Fruit fly (Drosophila melanogaster) whole organism, wandering third instar larva: Measurements from ENCODE around the gene NdufV3.

Experiments
- Abd-B ChIP-seq: fragments of >200 bp; optimal IDR thresholded peaks from 2 replicates; lab custom pipeline; 2017; ENCODE audit warnings: missing biosample characterization, missing genetic modification characterization
- CG32264 ChIP-seq: fragments of 200-800 bp; sonication (Bioruptor generic); optimal IDR thresholded peaks from 2 replicates; lab custom pipeline; 2016; ENCODE audit warnings: missing biosample characterization, missing genetic modification characterization
- CG9705 ChIP-seq: fragments of 200-800 bp; sonication (Bioruptor generic); optimal IDR thresholded peaks from 2 replicates; lab custom pipeline; 2018; ENCODE audit warnings: missing biosample characterization, mild to moderate bottlenecking, missing genetic modification characterization
- CrebA ChIP-seq: fragments of 200-800 bp; sonication (Bioruptor generic); optimal IDR thresholded peaks from 2 replicates; lab custom pipeline; 2016; ENCODE audit warnings: missing biosample characterization, mild to moderate bottlenecking, missing genetic modification characterization, borderline replicate concordance
- Dfd ChIP-seq: fragments of >200 bp; optimal IDR thresholded peaks from 2 replicates; lab custom pipeline; 2017; ENCODE audit warnings: missing biosample characterization, missing genetic modification characterization
- Dif ChIP-seq: fragments of 200-275, 200-300 bp; sonication (Bioruptor generic); optimal IDR thresholded peaks from 2 replicates; lab custom pipeline; 2018; ENCODE audit warnings: missing biosample characterization, missing genetic modification characterization; ENCODE audit not compliant: partially characterized antibody
- GATAd ChIP-seq: sonication (Bioruptor generic); optimal IDR thresholded peaks from 2 replicates; lab custom pipeline; 2016; ENCODE audit warnings: missing biosample characterization, missing genetic modification characterization
- HLH106 ChIP-seq: fragments of 200-800 bp; optimal IDR thresholded peaks from 3 replicates; lab custom pipeline; 2019; ENCODE audit warnings: missing biosample characterization, mild to moderate bottlenecking, missing genetic modification characterization, moderate library complexity
- Hnf4 ChIP-seq: fragments of 200-800 bp; sonication (Bioruptor generic); optimal IDR thresholded peaks from 2 replicates; lab custom pipeline; 2016; ENCODE audit warnings: missing biosample characterization, mild to moderate bottlenecking, missing genetic modification characterization
- Hr78 ChIP-seq: fragments of >200 bp; optimal IDR thresholded peaks from 2 replicates; lab custom pipeline; 2017; ENCODE audit warnings: missing biosample characterization, missing genetic modification characterization
- Hr83 ChIP-seq: fragments of 200-300 bp; sonication (Bioruptor generic); optimal IDR thresholded peaks from 2 replicates; lab custom pipeline; 2016; ENCODE audit warnings: missing biosample characterization, mild to moderate bottlenecking, missing genetic modification characterization, moderate library complexity; ENCODE audit not compliant: poor library complexity, severe bottlenecking
- Jra ChIP-seq: sonication (Bioruptor generic); optimal IDR thresholded peaks from 2 replicates; lab custom pipeline; 2016; ENCODE audit warnings: missing biosample characterization, missing genetic modification characterization
- Mio ChIP-seq: sonication (Bioruptor generic); optimal IDR thresholded peaks from 2 replicates; lab custom pipeline; 2016; ENCODE audit warnings: missing biosample characterization, missing genetic modification characterization
- Myc ChIP-seq: fragments of >200 bp; optimal IDR thresholded peaks from 2 replicates; lab custom pipeline; 2017
- N ChIP-seq: fragments of >200 bp; optimal IDR thresholded peaks from 2 replicates; lab custom pipeline; 2018; ENCODE audit warnings: missing biosample characterization, missing external identifiers, missing genetic modification characterization
- OdsH ChIP-seq: fragments of 200-800 bp; sonication (Bioruptor generic); optimal IDR thresholded peaks from 2 replicates; lab custom pipeline; 2016; ENCODE audit warnings: missing biosample characterization, mild to moderate bottlenecking, missing genetic modification characterization
- Rel ChIP-seq, 2 experiments: fragments of 200-800 bp; sonication (Bioruptor generic) in 1 of 2; optimal IDR thresholded peaks; 2 replicates in 1 of 2; 3 replicates in 1 of 2; lab custom pipeline; 2016 to 2019; ENCODE audit warnings: mild to moderate bottlenecking in 2 of 2, missing biosample characterization in 2 of 2, missing genetic modification characterization in 2 of 2, moderate library complexity in 1 of 2
- Sp1 ChIP-seq: fragments of 200-800 bp; sonication (Bioruptor generic); optimal IDR thresholded peaks from 3 replicates; lab custom pipeline; 2019; ENCODE audit warnings: missing biosample characterization, mild to moderate bottlenecking, missing genetic modification characterization, moderate library complexity
- Vsx2 ChIP-seq: fragments of 200-300, 225-300 bp; sonication (Bioruptor generic); optimal IDR thresholded peaks from 2 replicates; lab custom pipeline; 2018; ENCODE audit warnings: missing biosample characterization, missing genetic modification characterization; ENCODE audit not compliant: partially characterized antibody
- br ChIP-seq: fragments of 200-800 bp; sonication (Bioruptor generic); optimal IDR thresholded peaks from 2 replicates; lab custom pipeline; 2016; ENCODE audit warnings: missing biosample characterization, missing genetic modification characterization
- brk ChIP-seq: fragments of 200-800 bp; sonication (Bioruptor generic); optimal IDR thresholded peaks from 2 replicates; lab custom pipeline; 2016; ENCODE audit warnings: missing biosample characterization, mild to moderate bottlenecking, missing genetic modification characterization
- dmrt93B ChIP-seq: fragments of 200-800 bp; sonication (Bioruptor generic); optimal IDR thresholded peaks from 2 replicates; lab custom pipeline; 2018; ENCODE audit warnings: missing biosample characterization, mild to moderate bottlenecking, missing genetic modification characterization
- dsf ChIP-seq: sonication (Bioruptor generic); optimal IDR thresholded peaks from 2 replicates; lab custom pipeline; 2016; ENCODE audit warnings: missing biosample characterization, missing genetic modification characterization, borderline replicate concordance
- ey ChIP-seq: fragments of 200-800 bp; sonication (Bioruptor generic); optimal IDR thresholded peaks from 2 replicates; lab custom pipeline; 2016; ENCODE audit warnings: missing biosample characterization, missing genetic modification characterization
- foxo ChIP-seq, 2 experiments: fragments of 200-800 bp; sonication (Bioruptor generic); optimal IDR thresholded peaks; 2 replicates in 1 of 2; 3 replicates in 1 of 2; lab custom pipeline; 2016 to 2017; ENCODE audit warnings: missing biosample characterization in 2 of 2, missing genetic modification characterization in 2 of 2
- fru ChIP-seq: fragments of 200-800 bp; sonication (Bioruptor generic); optimal IDR thresholded peaks from 3 replicates; lab custom pipeline; 2016; ENCODE audit warnings: missing biosample characterization, mild to moderate bottlenecking, missing genetic modification characterization
- h ChIP-seq: fragments of 200-800 bp; sonication (Bioruptor generic); optimal IDR thresholded peaks from 3 replicates; lab custom pipeline; 2016; ENCODE audit warnings: missing biosample characterization, mild to moderate bottlenecking, missing genetic modification characterization
- jim ChIP-seq: fragments of 175-275, 200-325 bp; sonication (Bioruptor generic); optimal IDR thresholded peaks from 2 replicates; lab custom pipeline; 2016; ENCODE audit warnings: missing biosample characterization, mild to moderate bottlenecking, missing genetic modification characterization
- lola ChIP-seq: fragments of >200 bp; optimal IDR thresholded peaks from 2 replicates; lab custom pipeline; 2017; ENCODE audit warnings: missing biosample characterization, missing genetic modification characterization
- pan ChIP-seq: fragments of >200 bp; optimal IDR thresholded peaks from 2 replicates; lab custom pipeline; 2017
- psq ChIP-seq: fragments of 200-800 bp; sonication (Bioruptor generic); optimal IDR thresholded peaks from 3 replicates; lab custom pipeline; 2017; ENCODE audit warnings: missing biosample characterization, mild to moderate bottlenecking, missing genetic modification characterization, moderate library complexity
- rgr ChIP-seq: fragments of 200-800 bp; sonication (Bioruptor generic); optimal IDR thresholded peaks from 3 replicates; lab custom pipeline; 2016; ENCODE audit warnings: missing biosample characterization, mild to moderate bottlenecking, missing genetic modification characterization
- sage ChIP-seq: fragments of 200-800 bp; sonication (Bioruptor generic); optimal IDR thresholded peaks from 2 replicates; lab custom pipeline; 2016; ENCODE audit warnings: missing biosample characterization, mild to moderate bottlenecking, missing genetic modification characterization
- sv ChIP-seq: fragments of 200-800 bp; sonication (Bioruptor generic); optimal IDR thresholded peaks from 3 replicates; lab custom pipeline; 2016; ENCODE audit warnings: missing biosample characterization, missing genetic modification characterization
- tai ChIP-seq: sonication (Bioruptor generic); optimal IDR thresholded peaks from 2 replicates; lab custom pipeline; 2016; ENCODE audit warnings: missing biosample characterization, missing genetic modification characterization
- usp ChIP-seq: fragments of >200 bp; optimal IDR thresholded peaks from 2 replicates; lab custom pipeline; 2017; ENCODE audit warnings: missing biosample characterization, missing genetic modification characterization
- woc ChIP-seq: sonication (Bioruptor generic); optimal IDR thresholded peaks from 2 replicates; lab custom pipeline; 2016; ENCODE audit warnings: missing biosample characterization, mild to moderate bottlenecking, missing genetic modification characterization

The NdufV3 gene

DNA sequence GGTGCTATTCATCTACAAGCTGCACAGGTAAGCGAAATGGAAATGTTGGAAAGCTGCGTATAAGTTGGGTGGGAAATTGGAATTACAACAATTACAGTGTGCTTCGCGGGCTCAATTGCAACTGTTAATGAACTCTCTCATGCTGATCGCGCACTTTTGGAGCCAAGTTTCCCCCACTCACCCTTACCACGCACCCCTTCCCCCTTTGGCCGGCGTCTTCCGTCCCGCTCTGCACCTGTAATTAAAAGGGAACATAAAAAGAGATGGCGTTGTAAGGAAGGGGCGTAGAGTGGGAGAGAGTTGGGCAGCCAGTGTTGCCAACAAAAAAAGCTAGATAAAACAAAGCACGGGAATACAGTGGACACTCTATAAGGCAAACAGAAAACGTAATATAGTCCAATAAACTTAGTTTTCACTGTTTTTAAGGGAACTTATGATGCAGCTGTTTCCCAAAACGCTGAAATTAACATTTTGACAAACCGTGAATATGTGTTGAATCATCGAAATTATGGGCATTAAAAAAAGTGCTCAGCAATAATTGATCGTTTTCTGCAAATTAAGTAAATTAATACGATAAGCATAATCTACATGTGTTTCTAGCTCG, 9.0 kb upstream of the NdufV3 start:
- TF ChIP-seq Sp1 (GFP tag; lab: Kevin White, UChicago) (no peak), Hr78 (no peak), woc (peak; percentile 13), fru (GFP tag; lab: Kevin White, UChicago) (peak; percentile 1), lola (GFP tag; lab: Kevin White, UChicago) (no peak), br (GFP tag; lab: Kevin White, UChicago) (no peak), HLH106 (tag; lab: Kevin White, UChicago) (no peak), sage (GFP tag; lab: Kevin White, UChicago) (no peak), foxo (GFP tag; optimal IDR thresholded peaks at IDR 0.05; lab: Kevin White, UChicago) (peak in 1 of 2 experiments; percentile 27), rgr (GFP tag; lab: Kevin White, UChicago) (no peak), Hnf4 (no peak), dmrt93B (GFP tag; lab: Kevin White, UChicago) (no peak)

DNA sequence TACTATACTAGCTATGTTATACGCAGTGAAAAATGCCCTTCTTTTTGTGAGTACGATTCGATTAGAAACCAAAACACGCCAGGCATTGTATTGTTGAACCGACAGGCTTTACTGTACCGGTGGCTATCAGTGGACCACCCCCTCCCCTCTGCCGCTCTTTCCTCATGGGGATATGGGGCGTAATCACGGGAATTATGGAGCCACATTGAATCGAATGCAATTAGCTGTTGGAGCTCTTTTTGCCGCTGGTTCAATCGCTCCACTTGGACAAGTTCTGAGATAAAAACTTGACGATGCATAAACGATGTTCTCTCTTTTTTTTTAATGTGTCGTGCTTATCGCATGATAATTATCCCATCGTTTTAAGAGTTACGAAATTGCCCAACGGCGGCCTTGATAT, 7.6 kb upstream of the NdufV3 start:
- TF ChIP-seq foxo (GFP tag; optimal IDR thresholded peaks at IDR 0.05; lab: Kevin White, UChicago) = peak in 1 of 2 experiments; percentile 26
- peak; percentile 3 for TF ChIP-seq HLH106 (tag; lab: Kevin White, UChicago)
- no peak for TF ChIP-seq sage (GFP tag; lab: Kevin White, UChicago)

dm6 chrX:11342771-11343170, 7.0 kb upstream of the NdufV3 start:
- no peak for TF ChIP-seq br (GFP tag; lab: Kevin White, UChicago)
- TF ChIP-seq psq (GFP tag; lab: Kevin White, UChicago) = no peak
- no peak for TF ChIP-seq sv (GFP tag; lab: Kevin White, UChicago)
- TF ChIP-seq sage (GFP tag; lab: Kevin White, UChicago) = no peak
- no peak for TF ChIP-seq fru (GFP tag; lab: Kevin White, UChicago)
- no peak for TF ChIP-seq Abd-B (GFP tag; lab: Kevin White, UChicago)
- TF ChIP-seq GATAd = no peak
- no peak for TF ChIP-seq Jra (GFP tag; lab: Kevin White, UChicago)
- no peak for TF ChIP-seq Hnf4
- TF ChIP-seq dmrt93B (GFP tag; lab: Kevin White, UChicago) = no peak
- no peak for TF ChIP-seq dsf (GFP tag; lab: Kevin White, UChicago)
- TF ChIP-seq OdsH (GFP tag; lab: Kevin White, UChicago) = no peak

dm6 chrX:11347809-11348208, 2.0 kb upstream of the NdufV3 start, which contains the start of the genes GCS1 and CG11756:
Gene GCS1, minus strand, starts transcription at chrX:11348001.
Gene CG11756, plus strand, starts transcription at chrX:11348120.
- TF ChIP-seq psq (GFP tag; lab: Kevin White, UChicago) (peak; percentile 2), br (GFP tag; lab: Kevin White, UChicago) (no peak)
- TF ChIP-seq, all 38 proteins: peak for 1

DNA sequence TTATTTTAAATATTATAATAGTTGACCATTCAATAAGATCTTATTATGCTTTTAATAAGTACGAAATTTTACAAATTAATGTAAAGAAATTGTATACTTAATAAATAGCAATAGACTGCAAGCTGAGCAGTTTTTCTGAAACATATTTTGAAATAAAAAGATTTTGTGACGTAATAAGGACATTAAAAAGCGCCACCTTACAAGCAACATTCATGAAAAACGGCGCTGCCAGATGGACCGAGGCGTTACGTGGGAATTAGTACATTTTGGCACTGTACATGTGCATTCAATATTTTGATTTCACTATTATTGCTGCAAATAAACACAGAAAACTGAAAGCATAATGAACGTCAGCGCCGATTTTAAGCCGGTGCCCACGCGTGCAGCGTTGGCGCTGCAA, 969 bp upstream of the NdufV3 start, which contains the start of gene CG1738:
CG1738 (plus strand) TSS at position 221 of the 400 bp plus-strand sequence.
- TF ChIP-seq Rel (GFP tag; optimal IDR thresholded peaks at IDR 0.05; lab: Kevin White, UChicago) (no peak), Rel (tag; optimal IDR thresholded peaks at IDR 0.05; lab: Kevin White, UChicago) (no peak), OdsH (GFP tag; lab: Kevin White, UChicago) (no peak), lola (GFP tag; lab: Kevin White, UChicago) (no peak), rgr (GFP tag; lab: Kevin White, UChicago) (peak; percentile 8), sage (GFP tag; lab: Kevin White, UChicago) (no peak), br (GFP tag; lab: Kevin White, UChicago) (no peak), brk (GFP tag; lab: Kevin White, UChicago) (no peak), N (GFP tag; lab: Kevin White, UChicago) (no peak), Hnf4 (no peak), Hr78 (no peak), h (GFP tag; lab: Kevin White, UChicago) (no peak), Vsx2 (GFP tag; lab: Kevin White, UChicago) (no peak), Jra (GFP tag; lab: Kevin White, UChicago) (no peak), Dfd (GFP tag; lab: Kevin White, UChicago) (no peak), CG32264 (GFP tag; lab: Kevin White, UChicago) (no peak), HLH106 (tag; lab: Kevin White, UChicago) (peak; percentile 37), Hr83 (GFP tag; lab: Kevin White, UChicago) (no peak), woc (peak; percentile 63), CG9705 (GFP tag; lab: Kevin White, UChicago) (no peak), Dif (GFP tag; lab: Kevin White, UChicago) (no peak), Sp1 (GFP tag; lab: Kevin White, UChicago) (peak; percentile 31), Mio (GFP tag; lab: Kevin White, UChicago) (no peak), tai (GFP tag; lab: Kevin White, UChicago) (no peak), sv (GFP tag; lab: Kevin White, UChicago) (no peak), GATAd (no peak), dmrt93B (GFP tag; lab: Kevin White, UChicago) (no peak), fru (GFP tag; lab: Kevin White, UChicago) (no peak), psq (GFP tag; lab: Kevin White, UChicago) (no peak), usp (GFP tag; lab: Kevin White, UChicago) (no peak), Abd-B (GFP tag; lab: Kevin White, UChicago) (no peak), pan (lab: Kevin White, UChicago) (no peak), Myc (lab: Kevin White, UChicago) (no peak), CrebA (GFP tag; lab: Kevin White, UChicago) (no peak), foxo (GFP tag; optimal IDR thresholded peaks at IDR 0.05; lab: Kevin White, UChicago) (peak in 1 of 2 experiments; percentile 9), ey (GFP tag; lab: Kevin White, UChicago) (no peak), jim (no peak)
- TF ChIP-seq, all 38 proteins: peak for 5
